Fruit fly (Drosophila melanogaster): ENCODE results near the gene REPTOR.

The REPTOR gene

dm6 chr3R:24629877-24630808, 47.5 kb upstream of the REPTOR start, which contains the start of gene Wsck (continued):
- TF ChIP-seq Sox102F (GFP tag; optimal IDR thresholded peaks at IDR 0.05) (no peak), nerfin-2 (GFP tag; IDR thresholded peaks at IDR 0.05; ENCODE audit: partially characterized antibody) (peak; percentile 40; the same call in 1 of the 2 replicates), sisA (GFP tag; IDR thresholded peaks at IDR 0.05) (no peak), pan (optimal IDR thresholded peaks at IDR 0.05) (no peak), pan (GFP tag; optimal IDR thresholded peaks at IDR 0.05 in 1 of 2, IDR thresholded peaks at IDR 0.05 in 1 of 2) (no peak), zf30C (GFP tag; optimal IDR thresholded peaks at IDR 0.05) (no peak), dan (GFP tag; IDR thresholded peaks at IDR 0.05) (no peak), CG11093 (GFP tag; IDR thresholded peaks at IDR 0.05) (no peak), Blimp-1 (GFP tag; optimal IDR thresholded peaks at IDR 0.05) (no peak), dimm (GFP tag; IDR thresholded peaks at IDR 0.05) (no peak), Awh (GFP tag; IDR thresholded peaks at IDR 0.05) (peak; percentile 24; the same call in 1 of the 2 replicates), CG12299 (tag; optimal IDR thresholded peaks at IDR 0.05) (no peak), CG13624 (GFP tag; optimal IDR thresholded peaks at IDR 0.05) (no peak), H15 (GFP tag; IDR thresholded peaks at IDR 0.05) (no peak), Ssrp (tag; optimal IDR thresholded peaks at IDR 0.05) (no peak), kay (GFP tag; optimal IDR thresholded peaks at IDR 0.05) (peak; percentile 89), lola (GFP tag; optimal IDR thresholded peaks at IDR 0.05) (no peak), NK7.1 (GFP tag; optimal IDR thresholded peaks at IDR 0.05) (no peak), slou (GFP tag; optimal IDR thresholded peaks at IDR 0.05) (no peak), tx (GFP tag; optimal IDR thresholded peaks at IDR 0.05) (no peak), NFAT (GFP tag; IDR thresholded peaks at IDR 0.05) (0 out of 2 replicates have a peak, but pooled peaks have one; percentile 9), eyg (GFP tag; optimal IDR thresholded peaks at IDR 0.05) (no peak), C15 (GFP tag; IDR thresholded peaks at IDR 0.05) (no peak), al (GFP tag; IDR thresholded peaks at IDR 0.05) (no peak), lab (GFP tag; optimal IDR thresholded peaks at IDR 0.05) (no peak), CG10147 (GFP tag; optimal IDR thresholded peaks at IDR 0.05) (no peak), inv (GFP tag; IDR thresholded peaks at IDR 0.05; ENCODE audit: partially characterized antibody) (no peak), CrebB (tag; optimal IDR thresholded peaks at IDR 0.05) (peak; percentile 35), gcm2 (GFP tag; optimal IDR thresholded peaks at IDR 0.05) (no peak), pzg (GFP tag; optimal IDR thresholded peaks at IDR 0.05) (peak; percentile 45), Dll (GFP tag; IDR thresholded peaks at IDR 0.05; ENCODE audit: partially characterized antibody) (0 out of 4 replicates have a peak, but pooled peaks have one; percentile 28), CG4820 (GFP tag; optimal IDR thresholded peaks at IDR 0.05) (no peak), CG3726 (GFP tag; IDR thresholded peaks at IDR 0.05) (no peak), CG32767 (GFP tag; IDR thresholded peaks at IDR 0.05) (0 out of 2 replicates have a peak, but pooled peaks have one; percentile 25), CG16779 (GFP tag; IDR thresholded peaks at IDR 0.05) (no peak), zen (tag; optimal IDR thresholded peaks at IDR 0.05) (peak; percentile 79), chm (GFP tag; IDR thresholded peaks at IDR 0.05) (no peak), CG7963 (GFP tag; IDR thresholded peaks at IDR 0.05; ENCODE audit: partially characterized antibody) (0 out of 3 replicates have a peak, but pooled peaks have one; percentile 23), mam (GFP tag; optimal IDR thresholded peaks at IDR 0.05) (no peak), ato (GFP tag; IDR thresholded peaks at IDR 0.05; ENCODE audit: partially characterized antibody) (peak; percentile 41; the same call in 1 of the 2 replicates), CG13296 (GFP tag; optimal IDR thresholded peaks at IDR 0.05) (no peak), CG2199 (GFP tag; IDR thresholded peaks at IDR 0.05) (peak; percentile 72; the same call in 1 of the 3 replicates), CG32532 (GFP tag; IDR thresholded peaks at IDR 0.05) (no peak), btn (GFP tag; optimal IDR thresholded peaks at IDR 0.05) (no peak), CG10267 (tag; optimal IDR thresholded peaks at IDR 0.05) (no peak), Xbp1 (GFP tag; optimal IDR thresholded peaks at IDR 0.05) (no peak), unc-4 (GFP tag; IDR thresholded peaks at IDR 0.05; ENCODE audit: partially characterized antibody) (peak; percentile 15; the same call in 1 of the 2 replicates), CG11247 (GFP tag; IDR thresholded peaks at IDR 0.05) (no peak)
